Worm (Caenorhabditis elegans) whole organism, mixed stage, embryonic: ENCODE measurements around the gene pqn-18.

Experiments
- M03D4.4 ChIP-seq: sonication (generic microtip); optimal IDR thresholded peaks from 2 replicates; lab custom pipeline; 2017; ENCODE audit warnings: mild to moderate bottlenecking, missing genetic modification characterization, missing compliant biosample characterization
- bed-3 ChIP-seq: fragments of 200-800 bp; sonication (Bioruptor generic); optimal IDR thresholded peaks from 3 replicates; lab custom pipeline; 2018; ENCODE audit warnings: mild to moderate bottlenecking, missing genetic modification characterization, moderate library complexity, missing compliant biosample characterization
- ces-1 ChIP-seq: fragments of 150-350 bp; optimal IDR thresholded peaks from 2 replicates; lab custom pipeline; 2014; ENCODE audit warnings: missing biosample characterization, missing genetic modification reagents, missing genetic modification characterization
- elt-3 ChIP-seq: fragments of 150-350 bp; optimal IDR thresholded peaks from 2 replicates; lab custom pipeline; 2014; ENCODE audit warnings: missing biosample characterization, missing genetic modification characterization
- hlh-1 ChIP-seq: fragments of 150-350 bp; optimal IDR thresholded peaks from 2 replicates; lab custom pipeline; 2014; ENCODE audit warnings: missing biosample characterization, missing genetic modification reagents, missing genetic modification characterization
- lin-13 ChIP-seq: fragments of 150-350 bp; optimal IDR thresholded peaks from 2 replicates; lab custom pipeline; 2014; ENCODE audit warnings: missing biosample characterization, missing genetic modification characterization
- nhr-12 ChIP-seq: fragments of 150-350 bp; optimal IDR thresholded peaks from 2 replicates; lab custom pipeline; 2014; ENCODE audit warnings: missing biosample characterization, missing genetic modification characterization
- nhr-237 ChIP-seq: fragments of 150-350 bp; optimal IDR thresholded peaks from 2 replicates; lab custom pipeline; 2014; ENCODE audit warnings: missing biosample characterization, missing genetic modification characterization
- nhr-28 ChIP-seq: fragments of 150-350 bp; optimal IDR thresholded peaks from 2 replicates; lab custom pipeline; 2014; ENCODE audit warnings: missing biosample characterization, missing genetic modification characterization
- nhr-76 ChIP-seq: sonication (generic microtip); optimal IDR thresholded peaks from 2 replicates; lab custom pipeline; 2017; ENCODE audit warnings: missing biosample characterization, missing genetic modification characterization
- snpc-4 ChIP-seq: fragments of 150-350 bp; optimal IDR thresholded peaks from 2 replicates; lab custom pipeline; 2014; ENCODE audit warnings: missing biosample characterization, missing genetic modification characterization
- sptf-1 ChIP-seq: sonication (generic microtip); optimal IDR thresholded peaks from 2 replicates; lab custom pipeline; 2017; ENCODE audit warnings: mild to moderate bottlenecking, missing genetic modification characterization, moderate library complexity, missing compliant biosample characterization
- ztf-11 ChIP-seq: fragments of 150-350 bp; optimal IDR thresholded peaks from 2 replicates; lab custom pipeline; 2014; ENCODE audit warnings: missing biosample characterization, missing genetic modification characterization

DNA sequence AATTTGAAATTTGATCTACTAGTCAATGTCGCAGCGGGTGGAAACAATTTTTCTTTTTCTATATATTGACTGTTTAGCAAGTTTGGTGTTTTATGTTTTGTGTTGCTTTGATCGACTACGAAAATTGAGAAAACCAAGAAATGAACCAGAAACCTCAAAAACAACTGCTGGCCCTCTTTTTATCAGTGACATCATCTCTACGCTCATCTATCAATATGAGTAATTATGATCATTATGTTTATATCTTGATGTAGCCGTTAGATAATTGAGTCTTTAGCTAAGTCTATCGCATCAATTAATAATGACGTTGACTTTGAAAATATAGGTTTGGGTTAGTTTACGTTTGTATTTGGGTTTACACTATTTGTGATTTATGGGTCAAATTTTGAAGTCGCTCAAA, 28.1 kb downstream of the pqn-18 start:
- TF ChIP-seq snpc-4 (tag; lab: Kevin White, UChicago): no peak
- no peak for TF ChIP-seq hlh-1 (tag; lab: Kevin White, UChicago)
- no peak for TF ChIP-seq ces-1 (GFP tag; lab: Kevin White, UChicago)
- TF ChIP-seq nhr-28 (tag; lab: Kevin White, UChicago): no peak
- no peak for TF ChIP-seq nhr-12 (tag; lab: Kevin White, UChicago)
- no peak for TF ChIP-seq nhr-76 (tag; lab: Kevin White, UChicago)
- TF ChIP-seq bed-3 (GFP tag; lab: Kevin White, UChicago): no peak
- no peak for TF ChIP-seq elt-3 (tag; lab: Kevin White, UChicago)
- TF ChIP-seq M03D4.4: no peak
- TF ChIP-seq ztf-11: no peak
- no peak for TF ChIP-seq sptf-1 (tag; lab: Kevin White, UChicago)
- TF ChIP-seq nhr-237 (tag; lab: Kevin White, UChicago): no peak
- TF ChIP-seq lin-13 (tag; lab: Kevin White, UChicago): no peak
